Fruit fly (Drosophila melanogaster) whole organism, prepupa: ENCODE results near the gene CG43179.
A peak's percentile ranks its signal among the peaks of the same experiment; 100 is the strongest.

Experiments used
- Blimp-1 ChIP-seq: fragments of 200-800 bp; sonication (Bioruptor generic); optimal IDR thresholded peaks from 3 replicates; lab custom pipeline; 2017; ENCODE audit warnings: missing biosample characterization, missing genetic modification characterization, mild to moderate bottlenecking, moderate library complexity, missing genetic modification reagents
- CG10631 ChIP-seq: fragments of 200-800 bp; sonication (Bioruptor generic); optimal IDR thresholded peaks from 2 replicates; lab custom pipeline; 2016; ENCODE audit warnings: missing biosample characterization, missing genetic modification characterization
- CG10669 ChIP-seq: fragments of 200-800 bp; sonication (Bioruptor generic); optimal IDR thresholded peaks from 3 replicates; lab custom pipeline; 2018; ENCODE audit warnings: missing biosample characterization, mild to moderate bottlenecking, missing genetic modification characterization, moderate library complexity
- CG11762 ChIP-seq: fragments of 200-800 bp; sonication (Bioruptor generic); optimal IDR thresholded peaks from 3 replicates; lab custom pipeline; 2016; ENCODE audit warnings: missing biosample characterization, missing genetic modification characterization; ENCODE audit not compliant: insufficient read depth
- CG15336 ChIP-seq: fragments of 200-800 bp; sonication (Bioruptor generic); IDR thresholded peaks from 2 replicates; pipeline ENCODE4 v1.3.6; 2022; ENCODE audit warnings: missing biosample characterization, missing genetic modification characterization
- CG1621 ChIP-seq: fragments of 200-800 bp; sonication (Bioruptor generic); optimal IDR thresholded peaks from 3 replicates; lab custom pipeline; 2018; ENCODE audit warnings: missing biosample characterization, mild to moderate bottlenecking, missing genetic modification characterization
- CG3032 ChIP-seq: fragments of 200-800 bp; optimal IDR thresholded peaks from 2 replicates; lab custom pipeline; 2019; ENCODE audit warnings: missing biosample characterization, mild to moderate bottlenecking, missing genetic modification characterization, moderate library complexity
- CG32006 ChIP-seq: fragments of 200-800 bp; sonication (Bioruptor generic); optimal IDR thresholded peaks from 3 replicates; lab custom pipeline; 2017; ENCODE audit warnings: missing biosample characterization, mild to moderate bottlenecking, missing genetic modification characterization
- CG34406 ChIP-seq: fragments of 200-800 bp; sonication (Bioruptor generic); optimal IDR thresholded peaks from 3 replicates; lab custom pipeline; 2016; ENCODE audit warnings: missing biosample characterization, missing genetic modification characterization
- CG3919 ChIP-seq: fragments of 200-800 bp; sonication (Bioruptor generic); optimal IDR thresholded peaks from 3 replicates; lab custom pipeline; 2016; ENCODE audit warnings: missing biosample characterization, missing genetic modification characterization
- CG4318 ChIP-seq: fragments of 200-800 bp; sonication (Bioruptor generic); optimal IDR thresholded peaks from 3 replicates; lab custom pipeline; 2017; ENCODE audit warnings: missing biosample characterization, mild to moderate bottlenecking, missing genetic modification characterization
- CG6163 ChIP-seq: fragments of 200-800 bp; sonication (Bioruptor generic); IDR thresholded peaks from 3 replicates; pipeline ENCODE4 v1.3.6; 2022; ENCODE audit warnings: missing biosample characterization, missing genetic modification characterization
- CG6276 ChIP-seq: fragments of 200-800 bp; sonication (Bioruptor generic); optimal IDR thresholded peaks from 2 replicates; lab custom pipeline; 2017; ENCODE audit warnings: missing biosample characterization, mild to moderate bottlenecking, missing genetic modification characterization
- CG6808 ChIP-seq: fragments of 200-800 bp; sonication (Bioruptor generic); optimal IDR thresholded peaks from 3 replicates; lab custom pipeline; 2017; ENCODE audit warnings: missing biosample characterization, missing genetic modification characterization, mild to moderate bottlenecking, moderate library complexity, missing genetic modification reagents
- CG6854 ChIP-seq: fragments of 200-800 bp; sonication (Bioruptor generic); optimal IDR thresholded peaks from 2 replicates; lab custom pipeline; 2017; ENCODE audit warnings: missing biosample characterization, mild to moderate bottlenecking, missing genetic modification characterization
- CG7368 ChIP-seq: fragments of 200-800 bp; sonication (Bioruptor generic); optimal IDR thresholded peaks from 3 replicates; lab custom pipeline; 2016; ENCODE audit warnings: missing biosample characterization, missing genetic modification characterization
- CG8119 ChIP-seq: fragments of 200-800 bp; sonication (Bioruptor generic); IDR thresholded peaks from 3 replicates; pipeline ENCODE4 v1.3.6; 2022; ENCODE audit warnings: missing biosample characterization, missing genetic modification characterization
- CG8632 ChIP-seq: fragments of 200-800 bp; sonication (Bioruptor generic); optimal IDR thresholded peaks from 3 replicates; lab custom pipeline; 2016; ENCODE audit warnings: missing biosample characterization, missing genetic modification characterization
- Eip78C ChIP-seq: fragments of 200-800 bp; sonication (Bioruptor generic); peaks from one replicate; lab custom pipeline; 2016; ENCODE audit warnings: missing biosample characterization, missing genetic modification characterization
- Eip93F ChIP-seq: fragments of 200-800 bp; sonication (Bioruptor generic); optimal IDR thresholded peaks from 2 replicates; lab custom pipeline; 2016; ENCODE audit warnings: missing biosample characterization, mild to moderate bottlenecking, missing genetic modification characterization
- Ets21C ChIP-seq: fragments of 200-800 bp; sonication (Bioruptor generic); optimal IDR thresholded peaks from 3 replicates; lab custom pipeline; 2016; ENCODE audit warnings: missing biosample characterization, missing genetic modification characterization
- Gug ChIP-seq: fragments of 200-800 bp; sonication (Bioruptor generic); IDR thresholded peaks from 2 replicates; pipeline ENCODE4 v1.3.6; 2022; ENCODE audit warnings: missing biosample characterization, missing genetic modification characterization
- Hr39 ChIP-seq: fragments of 200-800 bp; sonication (Bioruptor generic); optimal IDR thresholded peaks from 2 replicates; lab custom pipeline; 2016; ENCODE audit warnings: missing biosample characterization, missing genetic modification characterization
- Hr4 ChIP-seq: fragments of 200-800 bp; sonication (Bioruptor generic); optimal IDR thresholded peaks from 3 replicates; lab custom pipeline; 2016; ENCODE audit warnings: missing biosample characterization, missing genetic modification characterization
- Lpt ChIP-seq: fragments of 200-800 bp; sonication (Bioruptor generic); optimal IDR thresholded peaks from 3 replicates; lab custom pipeline; 2016; ENCODE audit warnings: missing biosample characterization, missing genetic modification characterization
- Met ChIP-seq: fragments of 200-800 bp; sonication (Bioruptor generic); optimal IDR thresholded peaks from 3 replicates; lab custom pipeline; 2016; ENCODE audit warnings: missing biosample characterization, missing genetic modification characterization
- OdsH ChIP-seq: fragments of 200-800 bp; sonication (Bioruptor generic); optimal IDR thresholded peaks from 3 replicates; lab custom pipeline; 2016; ENCODE audit warnings: missing biosample characterization, missing genetic modification characterization
- Smox ChIP-seq: fragments of 200-800 bp; sonication (Bioruptor generic); optimal IDR thresholded peaks from 3 replicates; lab custom pipeline; 2016; ENCODE audit warnings: missing biosample characterization, missing genetic modification characterization
- Sox15 ChIP-seq: fragments of 200-800 bp; sonication (Bioruptor generic); optimal IDR thresholded peaks from 3 replicates; lab custom pipeline; 2016; ENCODE audit warnings: missing biosample characterization, missing genetic modification characterization
- achi ChIP-seq: fragments of 200-800 bp; sonication (Bioruptor generic); optimal IDR thresholded peaks from 3 replicates; lab custom pipeline; 2016; ENCODE audit warnings: missing biosample characterization, missing genetic modification characterization
- dac ChIP-seq: fragments of 200-800 bp; sonication (Bioruptor generic); optimal IDR thresholded peaks from 2 replicates; lab custom pipeline; 2017; ENCODE audit warnings: missing biosample characterization, mild to moderate bottlenecking, missing genetic modification characterization
- dsx ChIP-seq: fragments of 200-800 bp; optimal IDR thresholded peaks from 3 replicates; lab custom pipeline; 2019; ENCODE audit warnings: missing biosample characterization, mild to moderate bottlenecking, missing genetic modification characterization, moderate library complexity; ENCODE audit not compliant: poor library complexity, severe bottlenecking
- eg ChIP-seq: fragments of 200-800 bp; sonication (Bioruptor generic); IDR thresholded peaks from 3 replicates; pipeline ENCODE4 v1.3.6; 2022; ENCODE audit warnings: missing biosample characterization, missing genetic modification characterization
- fd59A ChIP-seq: fragments of 200-800 bp; sonication (Bioruptor generic); optimal IDR thresholded peaks from 2 replicates; lab custom pipeline; 2017; ENCODE audit warnings: missing biosample characterization, mild to moderate bottlenecking, missing genetic modification characterization, missing genetic modification reagents
- net ChIP-seq: fragments of 200-800 bp; sonication (Bioruptor generic); optimal IDR thresholded peaks from 3 replicates; lab custom pipeline; 2016; ENCODE audit warnings: missing biosample characterization, missing genetic modification characterization
- salr ChIP-seq, 2 experiments: fragments of 200-800 bp; sonication (Bioruptor generic); optimal IDR thresholded peaks; 3 replicates each; lab custom pipeline; 2016 to 2018; ENCODE audit warnings: missing biosample characterization in 2 of 2, missing genetic modification characterization in 2 of 2, mild to moderate bottlenecking in 1 of 2

CG43179 gene

dm6 chr3R:14278523-14279303 is 22.8 kb downstream of the CG43179 start (continued):
- TF ChIP-seq CG3919 (GFP tag; lab: Kevin White, UChicago), result no peak
- TF ChIP-seq Hr39 (GFP tag; lab: Kevin White, UChicago), result peak; percentile 42
- peak; percentile 73 for TF ChIP-seq Lpt
- no peak for TF ChIP-seq Met (GFP tag; lab: Kevin White, UChicago)
- TF ChIP-seq fd59A (GFP tag; lab: Kevin White, UChicago), result no peak
- no peak for TF ChIP-seq CG7368 (GFP tag; lab: Kevin White, UChicago)
- TF ChIP-seq CG15336 (GFP tag; lab: Robert Waterston, UW), result peak; percentile 53; the same call in 1 of the 2 replicates
- peak; percentile 45 for TF ChIP-seq CG1621 (tag; lab: Kevin White, UChicago)
- TF ChIP-seq dac (GFP tag; lab: Kevin White, UChicago), result no peak
- TF ChIP-seq CG34406 (GFP tag; lab: Kevin White, UChicago), result no peak
- TF ChIP-seq Ets21C (GFP tag; lab: Kevin White, UChicago), result no peak
- TF ChIP-seq salr (GFP tag; optimal IDR thresholded peaks at IDR 0.05; lab: Kevin White, UChicago), result peak in 1 of 2 experiments; percentile 47
- peak; percentile 66 for TF ChIP-seq eg (GFP tag; lab: Robert Waterston, UW)
- no peak for TF ChIP-seq Eip93F (GFP tag; lab: Kevin White, UChicago)
- TF ChIP-seq Smox (GFP tag; lab: Kevin White, UChicago), result no peak

- TF ChIP-seq CG3919 (GFP tag; lab: Kevin White, UChicago) (no peak), CG4318 (GFP tag; lab: Kevin White, UChicago) (peak; percentile 73), CG6808 (GFP tag; lab: Kevin White, UChicago) (no peak), CG6163 (peak; percentile 42; the same call in 1 of the 3 replicates), OdsH (GFP tag; lab: Kevin White, UChicago) (peak; percentile 45), CG32006 (GFP tag; lab: Kevin White, UChicago) (peak; percentile 81), eg (GFP tag; lab: Robert Waterston, UW) (peak; percentile 65; the same call in 2 of the 3 replicates), dsx (GFP tag; lab: Kevin White, UChicago) (no peak), CG11762 (GFP tag; lab: Kevin White, UChicago) (no peak), CG3032 (tag; lab: Kevin White, UChicago) (peak; percentile 40), CG8632 (peak; percentile 23), CG8119 (GFP tag; lab: Robert Waterston, UW) (peak; percentile 86), Sox15 (GFP tag; lab: Kevin White, UChicago) (no peak), CG6276 (peak; percentile 56), dac (GFP tag; lab: Kevin White, UChicago) (peak; percentile 8), Smox (GFP tag; lab: Kevin White, UChicago) (peak; percentile 3), net (GFP tag; lab: Kevin White, UChicago) (peak; percentile 22), CG10631 (peak; percentile 28), Eip78C (GFP tag; lab: Kevin White, UChicago) (peak; percentile 14), CG15336 (GFP tag; lab: Robert Waterston, UW) (peak; percentile 84), Hr4 (peak; percentile 34), achi (GFP tag; lab: Kevin White, UChicago) (peak; percentile 54), salr (GFP tag; optimal IDR thresholded peaks at IDR 0.05; lab: Kevin White, UChicago) (no peak), CG10669 (GFP tag; lab: Kevin White, UChicago) (no peak), Met (GFP tag; lab: Kevin White, UChicago) (peak; percentile 5), Gug (peak; percentile 28; the same call in 1 of the 2 replicates), Blimp-1 (GFP tag; lab: Kevin White, UChicago) (no peak), CG6854 (GFP tag; lab: Kevin White, UChicago) (no peak)
These were observed 23.5 kb downstream of the CG43179 start for dm6 chr3R:14279311-14279998.
